Worm (Caenorhabditis elegans) whole organism, L1 larva: Measurements from ENCODE around the gene fbxc-31.

ENCODE experiments used
- ceh-8 ChIP-seq: fragments of 200-800 bp; sonication (Bioruptor generic); optimal IDR thresholded peaks from 2 replicates; lab custom pipeline; 2018; ENCODE audit warnings: mild to moderate bottlenecking, missing genetic modification characterization, moderate library complexity, missing compliant biosample characterization
- elt-2 ChIP-seq: sonication (generic microtip); optimal IDR thresholded peaks from 2 replicates; lab custom pipeline; 2016; ENCODE audit warnings: missing genetic modification characterization, mild to moderate bottlenecking, inconsistent platforms, missing compliant biosample characterization, missing genetic modification reagents
- lin-15B ChIP-seq: fragments of 150-350 bp; sonication (generic microtip); optimal IDR thresholded peaks from 3 replicates; lab custom pipeline; 2014; ENCODE audit warnings: missing biosample characterization, missing genetic modification characterization
- mdl-1 ChIP-seq, 2 experiments: fragments of 150-350 bp; optimal IDR thresholded peaks; 2 replicates each; lab custom pipeline; 2014 to 2017; ENCODE audit warnings: missing biosample characterization in 2 of 2, missing genetic modification characterization in 2 of 2, inconsistent platforms in 1 of 2
- nhr-11 ChIP-seq: fragments of 150-350 bp; optimal IDR thresholded peaks from 2 replicates; lab custom pipeline; 2014; ENCODE audit warnings: missing biosample characterization, missing genetic modification characterization
- nhr-12 ChIP-seq: sonication (generic microtip); optimal IDR thresholded peaks from 2 replicates; lab custom pipeline; 2017; ENCODE audit warnings: missing biosample characterization, missing genetic modification characterization
- nhr-76 ChIP-seq: sonication (generic microtip); optimal IDR thresholded peaks from 2 replicates; lab custom pipeline; 2017; ENCODE audit warnings: missing biosample characterization, missing genetic modification characterization
- nhr-90 ChIP-seq: sonication (generic microtip); optimal IDR thresholded peaks from 2 replicates; lab custom pipeline; 2016; ENCODE audit warnings: mild to moderate bottlenecking, missing genetic modification characterization, missing compliant biosample characterization; ENCODE audit not compliant: poor library complexity
- unc-30 ChIP-seq: sonication (generic microtip); optimal IDR thresholded peaks from 2 replicates; lab custom pipeline; 2017; ENCODE audit warnings: missing biosample characterization, missing genetic modification characterization
- unc-62 ChIP-seq: fragments of 150-350 bp; optimal IDR thresholded peaks from 2 replicates; lab custom pipeline; 2014; ENCODE audit warnings: missing biosample characterization, missing genetic modification reagents, missing genetic modification characterization
- zag-1 ChIP-seq: fragments of 150-350 bp; optimal IDR thresholded peaks from 2 replicates; lab custom pipeline; 2014; ENCODE audit warnings: missing biosample characterization, missing genetic modification characterization

ce11 chrII:875739-876138 lies 36.0 kb upstream of the fbxc-31 start:
- TF ChIP-seq elt-2 (tag; lab: Kevin White, UChicago) (no peak), nhr-90 (no peak), ceh-8 (no peak), lin-15B (tag; lab: Kevin White, UChicago) (no peak), mdl-1 (tag; optimal IDR thresholded peaks at IDR 0.05; lab: Kevin White, UChicago) (no peak), nhr-76 (tag; lab: Kevin White, UChicago) (no peak), nhr-12 (tag; lab: Kevin White, UChicago) (no peak), nhr-11 (tag; lab: Kevin White, UChicago) (no peak), zag-1 (no peak), unc-30 (tag; lab: Kevin White, UChicago) (no peak), unc-62 (no peak)
